Worm (Caenorhabditis elegans): ENCODE results near the gene dyf-7.

dyf-7 gene

DNA sequence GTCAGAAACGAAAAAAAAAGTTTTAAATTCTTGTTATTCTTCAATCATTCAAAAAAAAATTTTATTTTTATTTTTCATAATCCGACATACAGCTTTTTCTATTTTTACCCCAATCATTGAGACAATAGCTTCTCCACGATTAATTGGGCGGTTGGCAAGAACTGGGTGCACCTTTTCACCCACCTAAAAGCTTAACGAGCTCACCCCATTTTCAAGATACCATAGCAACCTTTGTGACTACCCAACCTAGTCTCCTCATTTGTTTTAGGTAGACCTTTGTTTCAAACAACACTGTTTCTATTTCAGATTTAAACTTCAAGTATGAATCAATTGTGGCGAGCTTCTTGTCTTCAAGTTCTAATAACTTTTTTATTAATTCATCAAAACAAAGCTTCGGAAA, at the start of gene dyf-7:
TSS of gene dyf-7 (plus strand) at position 301 of the 400 bp plus-strand sequence.
- no peak for TF ChIP-seq nhr-77 (tag; optimal IDR thresholded peaks at IDR 0.05)
- no peak for TF ChIP-seq ceh-82 (tag; optimal IDR thresholded peaks at IDR 0.05)
- TF ChIP-seq skn-1 (tag; optimal IDR thresholded peaks at IDR 0.05), result no peak
- TF ChIP-seq egl-27 (tag; optimal IDR thresholded peaks at IDR 0.05), result no peak
- no peak for TF ChIP-seq ceh-9 (tag; optimal IDR thresholded peaks at IDR 0.05)
- TF ChIP-seq nhr-237 (tag; optimal IDR thresholded peaks at IDR 0.05), result no peak
- no peak for TF ChIP-seq mml-1 (tag; optimal IDR thresholded peaks at IDR 0.05)
- no peak for TF ChIP-seq tbx-2 (tag; optimal IDR thresholded peaks at IDR 0.05)
- TF ChIP-seq ztf-11 (tag; optimal IDR thresholded peaks at IDR 0.05), result no peak
- no peak for TF ChIP-seq nhr-67 (tag; optimal IDR thresholded peaks at IDR 0.05)
- TF ChIP-seq ztf-4 (tag; optimal IDR thresholded peaks at IDR 0.05), result no peak
- TF ChIP-seq elt-2 (tag; optimal IDR thresholded peaks at IDR 0.05), result no peak
- no peak for TF ChIP-seq lin-15B (tag; optimal IDR thresholded peaks at IDR 0.05)
- TF ChIP-seq hmg-11 (tag; optimal IDR thresholded peaks at IDR 0.05), result no peak

DNA sequence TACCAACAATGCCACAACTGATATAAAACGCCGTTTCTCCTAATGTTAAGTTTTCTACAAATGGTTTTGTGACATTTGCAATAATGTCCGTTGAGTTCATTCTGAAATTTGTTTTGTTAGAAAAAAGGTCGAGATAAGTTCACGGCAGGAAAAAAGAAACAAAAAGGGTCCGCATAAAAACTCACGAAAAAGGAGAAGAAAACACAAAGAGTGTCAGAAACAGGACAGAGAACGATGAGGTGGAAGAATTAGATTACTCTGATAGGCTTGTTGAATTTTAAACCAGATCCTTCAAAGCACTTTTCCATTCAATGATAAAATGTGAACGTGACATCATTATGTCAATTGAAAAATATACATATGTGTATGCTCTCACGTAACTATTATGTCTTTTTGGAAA, 45.4 kb upstream of the dyf-7 start, which contains the start of gene aex-2:
TSS of gene aex-2 (minus strand) at position 101 of the 400 bp plus-strand sequence.
- TF ChIP-seq ceh-16 (tag; optimal IDR thresholded peaks at IDR 0.05), result no peak
- TF ChIP-seq ceh-9 (tag; optimal IDR thresholded peaks at IDR 0.05), result no peak
- no peak for TF ChIP-seq fkh-2 (tag; optimal IDR thresholded peaks at IDR 0.05)
- no peak for TF ChIP-seq pqm-1 (tag; optimal IDR thresholded peaks at IDR 0.05)
- no peak for TF ChIP-seq nhr-237 (tag; optimal IDR thresholded peaks at IDR 0.05)
- TF ChIP-seq nhr-11 (tag; optimal IDR thresholded peaks at IDR 0.05), result no peak
- TF ChIP-seq ama-1 (optimal IDR thresholded peaks at IDR 0.05), result no peak
- TF ChIP-seq nhr-12 (tag; optimal IDR thresholded peaks at IDR 0.05), result no peak
- no peak for TF ChIP-seq elt-3 (tag; optimal IDR thresholded peaks at IDR 0.05)
- no peak for TF ChIP-seq ztf-4 (tag; optimal IDR thresholded peaks at IDR 0.05)
- TF ChIP-seq tbx-2 (tag; optimal IDR thresholded peaks at IDR 0.05), result no peak
- no peak for TF ChIP-seq ZK546.5 (tag; optimal IDR thresholded peaks at IDR 0.05)
- TF ChIP-seq fkh-10 (GFP tag; optimal IDR thresholded peaks at IDR 0.05), result no peak

DNA sequence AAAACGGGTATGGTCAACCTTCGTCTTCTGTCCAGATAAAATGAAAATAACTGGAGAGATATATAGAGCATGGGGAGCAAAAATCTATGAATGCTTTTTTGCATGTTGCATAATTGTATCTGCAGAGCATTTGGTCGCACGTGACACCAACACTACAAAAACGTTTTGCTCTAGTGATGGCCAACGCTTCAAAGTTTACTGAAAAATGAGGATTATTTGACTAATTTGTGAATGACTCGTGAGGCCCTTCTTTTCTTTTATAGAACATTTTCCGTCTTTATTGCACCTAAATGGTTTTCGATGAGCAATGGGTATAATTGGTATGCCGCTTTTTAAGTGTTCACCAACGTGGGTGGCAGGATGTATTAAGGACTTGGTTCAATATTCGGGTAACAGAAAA, 45.0 kb upstream of the dyf-7 start:
- TF ChIP-seq ama-1 (optimal IDR thresholded peaks at IDR 0.05) (no peak), fkh-10 (GFP tag; optimal IDR thresholded peaks at IDR 0.05) (no peak), ceh-16 (tag; optimal IDR thresholded peaks at IDR 0.05) (no peak), ztf-4 (tag; optimal IDR thresholded peaks at IDR 0.05) (no peak), nhr-77 (tag; optimal IDR thresholded peaks at IDR 0.05) (no peak)

DNA sequence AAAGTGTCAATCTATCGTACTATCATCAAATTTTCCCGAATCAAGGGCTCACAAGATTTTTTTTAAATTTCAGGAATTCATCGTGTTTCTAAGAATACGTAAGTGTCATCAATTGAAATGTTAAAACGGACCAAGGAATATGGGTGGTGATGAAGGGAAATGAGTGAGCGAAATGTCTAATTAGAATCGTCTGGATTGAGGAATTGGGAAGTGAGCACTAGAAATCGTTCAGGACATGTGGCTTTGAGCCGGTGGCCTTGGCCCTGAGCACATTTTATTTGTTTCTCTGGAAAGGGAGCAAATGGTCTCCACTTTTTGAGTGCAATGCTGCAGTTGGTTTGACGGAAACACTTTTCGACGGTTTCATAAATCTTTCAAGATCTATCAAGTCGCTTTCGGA, 44.2 kb upstream of the dyf-7 start:
- no peak for TF ChIP-seq aly-2 (tag; optimal IDR thresholded peaks at IDR 0.05)
- TF ChIP-seq eor-1 (tag; optimal IDR thresholded peaks at IDR 0.05), result no peak
- no peak for TF ChIP-seq daf-12 (tag; optimal IDR thresholded peaks at IDR 0.05)

DNA sequence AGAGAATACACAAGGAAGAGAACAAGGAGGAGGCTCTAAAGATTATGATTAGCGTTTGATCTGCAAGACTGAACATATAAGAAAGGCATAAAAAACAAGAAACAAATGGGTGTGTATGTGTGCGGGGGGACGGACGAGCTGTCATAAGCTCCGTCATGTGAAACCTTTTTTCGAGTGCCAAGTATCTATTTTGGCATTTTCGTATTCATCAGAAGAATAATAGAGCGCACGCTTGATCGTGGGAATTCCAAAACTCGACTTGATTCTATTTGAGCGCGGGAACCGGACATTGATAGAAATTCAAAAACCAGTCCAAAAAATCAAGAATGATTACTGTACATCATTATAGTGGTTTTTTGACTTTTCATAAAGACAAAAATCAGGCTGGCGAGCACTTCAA, 41.7 kb upstream of the dyf-7 start:
- no peak for TF ChIP-seq egl-5 (tag; optimal IDR thresholded peaks at IDR 0.05)
- no peak for TF ChIP-seq ama-1 (optimal IDR thresholded peaks at IDR 0.05)
- no peak for TF ChIP-seq ztf-4 (tag; optimal IDR thresholded peaks at IDR 0.05)
- no peak for TF ChIP-seq ceh-9 (tag; optimal IDR thresholded peaks at IDR 0.05)
- TF ChIP-seq nhr-25 (tag; optimal IDR thresholded peaks at IDR 0.05), result no peak
- no peak for TF ChIP-seq nhr-67 (tag; optimal IDR thresholded peaks at IDR 0.05)
- no peak for TF ChIP-seq ceh-82 (tag; optimal IDR thresholded peaks at IDR 0.05)
- no peak for TF ChIP-seq nhr-76 (tag; optimal IDR thresholded peaks at IDR 0.05)
- no peak for TF ChIP-seq fkh-2 (tag; optimal IDR thresholded peaks at IDR 0.05)
- TF ChIP-seq unc-39 (tag; optimal IDR thresholded peaks at IDR 0.05), result no peak
- TF ChIP-seq nfya-1 (tag; optimal IDR thresholded peaks at IDR 0.05; ENCODE audit: insufficient read depth), result no peak
- TF ChIP-seq nhr-12 (tag; optimal IDR thresholded peaks at IDR 0.05), result no peak
- no peak for TF ChIP-seq jun-1 (tag; optimal IDR thresholded peaks at IDR 0.05)
- TF ChIP-seq nhr-237 (tag; optimal IDR thresholded peaks at IDR 0.05), result no peak
- TF ChIP-seq ztf-11 (tag; optimal IDR thresholded peaks at IDR 0.05), result no peak
- TF ChIP-seq pqm-1 (tag; optimal IDR thresholded peaks at IDR 0.05), result no peak
- no peak for TF ChIP-seq elt-3 (tag; optimal IDR thresholded peaks at IDR 0.05)
- TF ChIP-seq hmg-11 (tag; optimal IDR thresholded peaks at IDR 0.05), result no peak
- no peak for TF ChIP-seq snpc-4 (tag; optimal IDR thresholded peaks at IDR 0.05)
- no peak for TF ChIP-seq zag-1 (tag; optimal IDR thresholded peaks at IDR 0.05)
